Worm (Caenorhabditis elegans) whole organism, early embryonic: ENCODE results near the gene mfsd-8.
"Not testable (repeated sequence)": the region's sequence is repeated elsewhere in the genome, so short reads cannot be mapped to it uniquely, and the experiment has no call there.

ENCODE experiments used
- F13C5.2 ChIP-seq: sonication (generic microtip); optimal IDR thresholded peaks from 2 replicates; lab custom pipeline; 2017; ENCODE audit warnings: mild to moderate bottlenecking, missing genetic modification characterization, inconsistent platforms, missing compliant biosample characterization
- ama-1 ChIP-seq: fragments of 150-350 bp; optimal IDR thresholded peaks from 2 replicates; lab custom pipeline; 2014
- flt-1 ChIP-seq: fragments of 200-800 bp; sonication (Bioruptor generic); IDR thresholded peaks from 2 replicates; pipeline ENCODE4 v1.3.6; 2022; ENCODE audit warnings: missing genetic modification characterization, missing compliant biosample characterization
- hnd-1 ChIP-seq: sonication (generic microtip); optimal IDR thresholded peaks from 2 replicates; lab custom pipeline; 2016; ENCODE audit warnings: missing genetic modification characterization, missing compliant biosample characterization
- pes-1 ChIP-seq: fragments of 200-800 bp; sonication (Bioruptor generic); IDR thresholded peaks from 2 replicates; pipeline ENCODE4 v1.3.6; 2022; ENCODE audit warnings: missing genetic modification reagents, missing genetic modification characterization, missing compliant biosample characterization
- scrt-1 ChIP-seq: fragments of 200-800 bp; sonication (Bioruptor generic); IDR thresholded peaks from 2 replicates; pipeline ENCODE4 v1.3.6; 2022; ENCODE audit warnings: missing genetic modification characterization, missing compliant biosample characterization
- sea-1 ChIP-seq: fragments of 200-800 bp; sonication (Bioruptor generic); conservative IDR thresholded peaks from 2 replicates; pipeline ENCODE4 v1.3.6; 2022; ENCODE audit warnings: missing genetic modification characterization, missing compliant biosample characterization
- tbx-11 ChIP-seq: fragments of 200-800 bp; sonication (Bioruptor generic); IDR thresholded peaks from 2 replicates; pipeline ENCODE4 v1.3.6; 2022; ENCODE audit warnings: missing genetic modification characterization, missing compliant biosample characterization
- tbx-37 ChIP-seq: fragments of 200-800 bp; sonication (Bioruptor generic); conservative IDR thresholded peaks from 2 replicates; pipeline ENCODE4 v1.3.6; 2022; ENCODE audit warnings: missing genetic modification reagents, missing genetic modification characterization, missing compliant biosample characterization
- tra-4 ChIP-seq: sonication (generic microtip); optimal IDR thresholded peaks from 2 replicates; lab custom pipeline; 2017; ENCODE audit warnings: missing genetic modification characterization, missing compliant biosample characterization

Gene mfsd-8

DNA sequence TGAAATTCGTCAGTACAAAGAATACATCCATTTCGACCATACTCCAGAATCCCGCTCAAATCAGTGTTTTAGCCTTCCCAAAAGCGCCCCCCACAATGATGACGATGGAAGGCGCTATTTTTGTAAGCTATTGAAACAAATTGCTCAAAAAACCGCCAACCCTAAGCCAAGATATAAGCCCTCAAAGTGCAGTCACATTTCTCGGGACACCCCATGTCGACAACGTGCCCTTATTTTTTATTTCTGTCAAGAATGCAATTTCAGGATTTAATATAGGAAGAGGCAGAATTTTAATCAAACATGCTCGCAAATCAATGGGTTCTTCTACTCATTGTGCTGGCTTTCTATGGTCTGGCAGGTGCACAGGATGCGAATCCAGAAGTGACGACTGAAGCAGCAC lies 50.6 kb downstream of the mfsd-8 start, which contains the start of gene Y53G8AR.1:
Gene Y53G8AR.1 (plus strand): TSS at position 301 of the 400 bp plus-strand sequence.
- TF ChIP-seq F13C5.2 (tag; lab: Kevin White, UChicago); tra-4 (tag; lab: Kevin White, UChicago); tbx-37: not testable (repeated sequence)

ce11 chrIII:3334941-3335559 lies 52.9 kb downstream of the mfsd-8 start:
- peak; percentile 71 for TF ChIP-seq scrt-1 (GFP tag; lab: Robert Waterston, UW)
- peak; percentile 88 for TF ChIP-seq flt-1 (GFP tag; lab: Robert Waterston, UW)
- peak; percentile 92 for TF ChIP-seq tbx-11 (GFP tag; lab: Robert Waterston, UW)
- peak; percentile 89 for TF ChIP-seq pes-1
- TF ChIP-seq sea-1 (GFP tag; lab: Robert Waterston, UW): peak; percentile 93
- peak; percentile 96 for TF ChIP-seq tbx-37

DNA sequence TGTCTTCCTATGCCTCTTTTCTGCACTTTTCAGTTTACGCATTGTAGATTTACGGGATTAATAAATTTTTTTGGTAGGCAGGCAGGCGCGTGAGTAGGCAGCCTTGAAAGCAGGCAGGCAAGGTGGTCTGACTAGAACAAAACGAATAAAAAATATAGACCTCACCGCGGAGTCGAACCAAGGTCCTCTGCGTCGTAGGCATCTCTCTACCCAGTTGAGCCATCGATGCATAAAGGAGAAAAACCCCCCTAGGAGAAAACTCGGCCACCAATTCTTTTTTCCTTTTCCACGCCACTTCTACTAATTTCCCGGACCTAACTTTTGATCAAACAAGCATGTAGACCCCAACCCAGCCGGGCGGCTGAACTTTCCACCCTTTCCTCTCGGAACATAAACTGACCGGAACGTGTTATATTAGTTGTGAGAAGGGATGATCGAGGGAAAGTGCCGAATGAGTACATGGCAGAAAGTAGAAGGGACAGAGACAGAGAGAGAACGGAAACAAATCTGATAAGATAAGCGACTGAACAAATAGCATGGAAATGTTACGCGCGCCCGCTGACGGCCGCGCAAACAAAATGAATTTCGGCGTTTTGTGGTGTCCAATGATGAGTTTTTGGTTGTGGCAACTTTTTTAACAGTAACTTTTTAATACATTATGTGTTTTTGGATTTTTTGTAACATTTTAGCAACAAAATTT lies 57.4 kb downstream of the mfsd-8 start:
- TF ChIP-seq ama-1 (lab: Kevin White, UChicago) (no peak), hnd-1 (tag; lab: Kevin White, UChicago) (no peak)
